Fruit fly (Drosophila melanogaster) whole organism, embryonic: ENCODE results near the gene CG13894.

ENCODE experiments used
- Blimp-1 ChIP-seq: fragments of 200-800 bp; sonication (Bioruptor generic); optimal IDR thresholded peaks from 3 replicates; lab custom pipeline; 2018; ENCODE audit warnings: missing biosample characterization, missing genetic modification characterization, mild to moderate bottlenecking, moderate library complexity, missing genetic modification reagents
- CG10274 ChIP-seq: fragments of 200-800 bp; sonication (Bioruptor generic); optimal IDR thresholded peaks from 3 replicates; lab custom pipeline; 2017; ENCODE audit warnings: missing biosample characterization, mild to moderate bottlenecking, missing genetic modification characterization
- CG11247 ChIP-seq: fragments of 200-800 bp; sonication (Bioruptor generic); IDR thresholded peaks from 2 replicates; pipeline ENCODE4 v1.3.6; 2022; ENCODE audit warnings: missing biosample characterization, missing genetic modification characterization
- CG1233 ChIP-seq: fragments of 200-800 bp; sonication (Bioruptor generic); optimal IDR thresholded peaks from 4 replicates; lab custom pipeline; 2018; ENCODE audit warnings: missing biosample characterization, mild to moderate bottlenecking, missing genetic modification characterization
- CG14965 ChIP-seq: fragments of 200-800 bp; sonication (Bioruptor generic); optimal IDR thresholded peaks from 2 replicates; lab custom pipeline; 2016; ENCODE audit warnings: missing biosample characterization, missing genetic modification characterization, borderline replicate concordance
- CG15601 ChIP-seq: fragments of 200-800 bp; sonication (Bioruptor generic); optimal IDR thresholded peaks from 3 replicates; lab custom pipeline; 2019; ENCODE audit warnings: missing biosample characterization, mild to moderate bottlenecking, missing genetic modification characterization, moderate library complexity
- CG18476 ChIP-seq: fragments of 200-800 bp; sonication (Bioruptor generic); optimal IDR thresholded peaks from 2 replicates; lab custom pipeline; 2016; ENCODE audit warnings: missing biosample characterization, mild to moderate bottlenecking, missing genetic modification characterization
- CG2678 ChIP-seq: fragments of 200-800 bp; sonication (Bioruptor generic); optimal IDR thresholded peaks from 3 replicates; lab custom pipeline; 2019; ENCODE audit warnings: missing biosample characterization, mild to moderate bottlenecking, missing genetic modification characterization, moderate library complexity
- CG2875 ChIP-seq: fragments of 200-800 bp; sonication (Bioruptor generic); optimal IDR thresholded peaks from 2 replicates; lab custom pipeline; 2017; ENCODE audit warnings: missing biosample characterization, mild to moderate bottlenecking, missing genetic modification characterization, missing genetic modification reagents
- CG32772 ChIP-seq: fragments of 200-800 bp; sonication (Bioruptor generic); IDR thresholded peaks from 2 replicates; pipeline ENCODE4 v1.3.6; 2022; ENCODE audit warnings: missing biosample characterization, missing genetic modification characterization
- CG42726 ChIP-seq: fragments of 200-800 bp; sonication (Bioruptor generic); IDR thresholded peaks from 2 replicates; pipeline ENCODE4 v1.3.6; 2022; ENCODE audit warnings: missing biosample characterization, missing genetic modification characterization; ENCODE audit not compliant: partially characterized antibody
- CG4328 ChIP-seq: fragments of 200-800 bp; sonication (Bioruptor generic); optimal IDR thresholded peaks from 3 replicates; lab custom pipeline; 2017; ENCODE audit warnings: missing biosample characterization, missing genetic modification reagents, missing genetic modification characterization
- CG4424 ChIP-seq: fragments of 200-800 bp; sonication (Bioruptor generic); optimal IDR thresholded peaks from 3 replicates; lab custom pipeline; 2016; ENCODE audit warnings: missing biosample characterization, missing genetic modification characterization
- CG4617 ChIP-seq: fragments of 200-800 bp; sonication (Bioruptor generic); optimal IDR thresholded peaks from 3 replicates; lab custom pipeline; 2016; ENCODE audit warnings: missing biosample characterization, missing genetic modification characterization, borderline replicate concordance
- CG4820 ChIP-seq: fragments of 200-800 bp; sonication (Bioruptor generic); optimal IDR thresholded peaks from 3 replicates; lab custom pipeline; 2016; ENCODE audit warnings: missing biosample characterization, missing genetic modification characterization
- CG5245 ChIP-seq: fragments of 200-800 bp; sonication (Bioruptor generic); optimal IDR thresholded peaks from 3 replicates; lab custom pipeline; 2016; ENCODE audit warnings: missing biosample characterization, missing genetic modification characterization
- CG6854 ChIP-seq: fragments of 200-800 bp; sonication (Bioruptor generic); optimal IDR thresholded peaks from 3 replicates; lab custom pipeline; 2017; ENCODE audit warnings: missing biosample characterization, mild to moderate bottlenecking, missing genetic modification characterization
- CG7271 ChIP-seq: fragments of 200-800 bp; sonication (Bioruptor generic); optimal IDR thresholded peaks from 2 replicates; lab custom pipeline; 2018; ENCODE audit warnings: missing biosample characterization, mild to moderate bottlenecking, missing genetic modification characterization, moderate library complexity
- CG7357 ChIP-seq: fragments of 200-800 bp; sonication (Bioruptor generic); IDR thresholded peaks from 3 replicates; pipeline ENCODE4 v1.3.6; 2022; ENCODE audit warnings: missing biosample characterization, missing genetic modification characterization
- CG7987 ChIP-seq: fragments of 200-800 bp; sonication (Bioruptor generic); optimal IDR thresholded peaks from 2 replicates; lab custom pipeline; 2018; ENCODE audit warnings: missing biosample characterization, mild to moderate bottlenecking, missing genetic modification characterization, moderate library complexity
- CG8290 ChIP-seq, 3 experiments: fragments of 200-800 bp; sonication (Bioruptor generic); optimal IDR thresholded peaks; 2 replicates each; lab custom pipeline; 2016 to 2019; ENCODE audit warnings: missing biosample characterization in 3 of 3, missing genetic modification characterization in 3 of 3, mild to moderate bottlenecking in 2 of 3, moderate library complexity in 1 of 3
- CG9437 ChIP-seq: fragments of 200-800 bp; sonication (Bioruptor generic); optimal IDR thresholded peaks from 2 replicates; lab custom pipeline; 2018; ENCODE audit warnings: missing biosample characterization, mild to moderate bottlenecking, missing genetic modification characterization
- CkIIα-i1 ChIP-seq: fragments of 200-800 bp; sonication (Bioruptor generic); IDR thresholded peaks from 2 replicates; pipeline ENCODE4 v1.3.6; 2022; ENCODE audit warnings: missing biosample characterization, missing genetic modification characterization
- Deaf1 ChIP-seq: fragments of 200-800 bp; optimal IDR thresholded peaks from 3 replicates; lab custom pipeline; 2019; ENCODE audit warnings: missing biosample characterization, mild to moderate bottlenecking, missing genetic modification characterization, moderate library complexity
- Dip3 ChIP-seq: fragments of 200-800 bp; sonication (Bioruptor generic); optimal IDR thresholded peaks from 3 replicates; lab custom pipeline; 2016; ENCODE audit warnings: missing biosample characterization, missing genetic modification characterization
- Dll ChIP-seq: fragments of 200-800 bp; sonication (Bioruptor generic); IDR thresholded peaks from 4 replicates; pipeline ENCODE4 v1.3.6; 2022; ENCODE audit warnings: missing biosample characterization, missing genetic modification characterization; ENCODE audit not compliant: partially characterized antibody
- Elba2 ChIP-seq: fragments of 200-800 bp; sonication (Bioruptor generic); optimal IDR thresholded peaks from 3 replicates; lab custom pipeline; 2016; ENCODE audit warnings: missing biosample characterization, missing genetic modification characterization
- HLH4C ChIP-seq: fragments of 200-800 bp; sonication (Bioruptor generic); IDR thresholded peaks from 3 replicates; pipeline ENCODE4 v1.3.6; 2022; ENCODE audit warnings: missing biosample characterization, missing genetic modification characterization; ENCODE audit not compliant: partially characterized antibody
- Hr78 ChIP-seq, 2 experiments: fragments of 200-800 bp in 1 of 2; fragments of >200 bp in 1 of 2; sonication (Bioruptor generic) in 1 of 2; optimal IDR thresholded peaks; 2 replicates each; lab custom pipeline; 2017 to 2019; ENCODE audit warnings: missing biosample characterization in 2 of 2, missing genetic modification characterization in 2 of 2, mild to moderate bottlenecking in 1 of 2, moderate library complexity in 1 of 2
- Lim3 ChIP-seq: fragments of 200-800 bp; sonication (Bioruptor generic); IDR thresholded peaks from 2 replicates; pipeline ENCODE4 v1.3.6; 2022; ENCODE audit warnings: missing biosample characterization, missing genetic modification characterization
- Lpt ChIP-seq: fragments of >200 bp; optimal IDR thresholded peaks from 2 replicates; lab custom pipeline; 2018; ENCODE audit warnings: missing biosample characterization, missing genetic modification characterization
- MESR4 ChIP-seq: fragments of 200-800 bp; sonication (Bioruptor generic); optimal IDR thresholded peaks from 2 replicates; lab custom pipeline; 2018; ENCODE audit warnings: missing biosample characterization, mild to moderate bottlenecking, missing genetic modification characterization, moderate library complexity
- Pdp1 ChIP-seq, 2 experiments: fragments of 200-800 bp; sonication (Bioruptor generic); optimal IDR thresholded peaks; 3 replicates each; lab custom pipeline; 2016; ENCODE audit warnings: missing biosample characterization in 2 of 2, missing genetic modification characterization in 2 of 2, mild to moderate bottlenecking in 1 of 2, moderate library complexity in 1 of 2
- Sox100B ChIP-seq: fragments of 200-800 bp; sonication (Bioruptor generic); optimal IDR thresholded peaks from 3 replicates; lab custom pipeline; 2018; ENCODE audit warnings: missing biosample characterization, mild to moderate bottlenecking, missing genetic modification characterization
- caup ChIP-seq: fragments of 200-800 bp; sonication (Bioruptor generic); optimal IDR thresholded peaks from 3 replicates; lab custom pipeline; 2017; ENCODE audit warnings: missing biosample characterization, mild to moderate bottlenecking, missing genetic modification characterization, moderate library complexity; ENCODE audit not compliant: severe bottlenecking
- dan ChIP-seq: fragments of 200-800 bp; sonication (Bioruptor generic); IDR thresholded peaks from 2 replicates; pipeline ENCODE4 v1.3.6; 2022; ENCODE audit warnings: missing biosample characterization, missing genetic modification characterization
- ewg ChIP-seq: fragments of 200-800 bp; sonication (Bioruptor generic); optimal IDR thresholded peaks from 3 replicates; lab custom pipeline; 2017; ENCODE audit warnings: mild to moderate bottlenecking, missing biosample characterization, missing genetic modification reagents, missing genetic modification characterization
- exex ChIP-seq: fragments of 200-800 bp; sonication (Bioruptor generic); optimal IDR thresholded peaks from 4 replicates; lab custom pipeline; 2018; ENCODE audit warnings: missing biosample characterization, mild to moderate bottlenecking, missing genetic modification characterization, moderate library complexity
- ham ChIP-seq: fragments of 200-800 bp; sonication (Bioruptor generic); IDR thresholded peaks from 2 replicates; pipeline ENCODE4 v1.3.6; 2022; ENCODE audit warnings: missing biosample characterization, missing genetic modification characterization
- jigr1 ChIP-seq: fragments of 200-800 bp; sonication (Bioruptor generic); IDR thresholded peaks from 3 replicates; pipeline ENCODE4 v1.3.6; 2022; ENCODE audit warnings: missing biosample characterization, missing genetic modification characterization
- kah ChIP-seq: fragments of 200-800 bp; sonication (Bioruptor generic); optimal IDR thresholded peaks from 2 replicates; lab custom pipeline; 2018; ENCODE audit warnings: missing biosample characterization, mild to moderate bottlenecking, missing genetic modification characterization
- lbe ChIP-seq: fragments of 200-800 bp; sonication (Bioruptor generic); optimal IDR thresholded peaks from 2 replicates; lab custom pipeline; 2016; ENCODE audit warnings: missing biosample characterization, mild to moderate bottlenecking, missing genetic modification characterization
- lola ChIP-seq, 3 experiments: fragments of >200 bp in 2 of 3; fragments of 200-800 bp in 1 of 3; sonication (Bioruptor generic) in 1 of 3; optimal IDR thresholded peaks; 2 replicates each; lab custom pipeline; 2017 to 2019; ENCODE audit warnings: missing biosample characterization in 3 of 3, missing genetic modification characterization in 3 of 3, mild to moderate bottlenecking in 1 of 3, moderate library complexity in 1 of 3
- prd ChIP-seq, 3 experiments: fragments of >200 bp in 2 of 3; fragments of 200-800 bp in 1 of 3; sonication (Bioruptor generic) in 1 of 3; optimal IDR thresholded peaks in 2 of 3; IDR thresholded peaks in 1 of 3; 2 replicates in 2 of 3; 3 replicates in 1 of 3; pipeline versions ENCODE4 v1.3.6 to Lab custom; 2017 to 2022; ENCODE audit warnings: missing biosample characterization in 1 of 3, missing genetic modification characterization in 1 of 3
- row ChIP-seq: fragments of 200-800 bp; sonication (Bioruptor generic); IDR thresholded peaks from 3 replicates; pipeline ENCODE4 v1.3.6; 2022; ENCODE audit warnings: missing biosample characterization, missing genetic modification characterization
- salm ChIP-seq: fragments of 200-800 bp; sonication (Bioruptor generic); optimal IDR thresholded peaks from 2 replicates; lab custom pipeline; 2018; ENCODE audit warnings: missing biosample characterization, mild to moderate bottlenecking, missing genetic modification characterization
- slp2 ChIP-seq: fragments of 200-800 bp; sonication (Bioruptor generic); optimal IDR thresholded peaks from 2 replicates; lab custom pipeline; 2016; ENCODE audit warnings: missing biosample characterization, missing genetic modification characterization
- sna ChIP-seq: fragments of 200-800 bp; sonication (Bioruptor generic); IDR thresholded peaks from 2 replicates; pipeline ENCODE4 v1.3.6; 2022; ENCODE audit warnings: missing biosample characterization, missing genetic modification characterization; ENCODE audit not compliant: partially characterized antibody

Gene CG13894

dm6 chr3L:721026-721425 is 22.1 kb upstream of the CG13894 start (continued):
- no peak for TF ChIP-seq MESR4 (GFP tag; lab: Kevin White, UChicago)
- TF ChIP-seq CG4424 (GFP tag; lab: Kevin White, UChicago), result peak; percentile 30
- peak; percentile 36 for TF ChIP-seq Blimp-1 (GFP tag; lab: Kevin White, UChicago)
- TF ChIP-seq Dip3, result no peak
- peak; percentile 26 for TF ChIP-seq CG2678
- peak in 1 of 2 experiments; percentile 58 for TF ChIP-seq Pdp1 (GFP tag; optimal IDR thresholded peaks at IDR 0.05; lab: Kevin White, UChicago)
- no peak for TF ChIP-seq exex (tag; lab: Kevin White, UChicago)
- no peak for TF ChIP-seq CG1233 (GFP tag; lab: Kevin White, UChicago)
- TF ChIP-seq slp2 (GFP tag; lab: Kevin White, UChicago), result peak; percentile 19
- TF ChIP-seq CG7357, result no peak
- no peak for TF ChIP-seq Lpt (GFP tag; lab: Kevin White, UChicago)
- TF ChIP-seq CG7271 (tag; lab: Kevin White, UChicago), result no peak
- TF ChIP-seq CG4617 (GFP tag; lab: Kevin White, UChicago), result no peak
- TF ChIP-seq CkIIα-i1, result no peak
- TF ChIP-seq caup, result no peak
- TF ChIP-seq CG15601 (tag; lab: Kevin White, UChicago), result peak; percentile 28
- no peak for TF ChIP-seq HLH4C (GFP tag; lab: Robert Waterston, UW)
- no peak for TF ChIP-seq jigr1 (GFP tag; lab: Robert Waterston, UW)
- no peak for TF ChIP-seq ham (GFP tag; lab: Robert Waterston, UW)
- TF ChIP-seq CG9437 (GFP tag; lab: Kevin White, UChicago), result no peak
- TF ChIP-seq lola (GFP tag; optimal IDR thresholded peaks at IDR 0.05; lab: Kevin White, UChicago), result peak in 1 of 3 experiments; percentile 54
- no peak for TF ChIP-seq sna (GFP tag; lab: Robert Waterston, UW)
- no peak for TF ChIP-seq CG6854 (GFP tag; lab: Kevin White, UChicago)
- no peak for TF ChIP-seq CG7987 (GFP tag; lab: Kevin White, UChicago)
- TF ChIP-seq lbe (GFP tag; lab: Kevin White, UChicago), result no peak
- TF ChIP-seq CG5245 (GFP tag; lab: Kevin White, UChicago), result no peak
- TF ChIP-seq CG10274, result no peak
- peak; percentile 54 for TF ChIP-seq kah
- peak; percentile 22 for TF ChIP-seq CG11247 (GFP tag; lab: Robert Waterston, UW)
- no peak for TF ChIP-seq CG42726
- no peak for TF ChIP-seq Lim3 (GFP tag; lab: Robert Waterston, UW)
- no peak for TF ChIP-seq Deaf1 (tag; lab: Kevin White, UChicago)
- TF ChIP-seq CG18476 (GFP tag; lab: Kevin White, UChicago), result no peak
- TF ChIP-seq ewg (GFP tag; lab: Kevin White, UChicago), result no peak
- TF ChIP-seq Dll, result no peak
- TF ChIP-seq CG4820 (GFP tag; lab: Kevin White, UChicago), result no peak
- no peak for TF ChIP-seq CG4328 (GFP tag; lab: Kevin White, UChicago)
- TF ChIP-seq Sox100B, result no peak
- peak; percentile 53; the same call in 2 of the 3 replicates for TF ChIP-seq row (GFP tag; lab: Robert Waterston, UW)
- TF ChIP-seq Elba2 (GFP tag; lab: Kevin White, UChicago), result no peak
- TF ChIP-seq Hr78 (GFP tag; optimal IDR thresholded peaks at IDR 0.05; lab: Kevin White, UChicago), result no peak
- no peak for TF ChIP-seq salm (tag; lab: Kevin White, UChicago)
- TF ChIP-seq CG32772 (GFP tag; lab: Robert Waterston, UW), result peak; percentile 28
- peak; percentile 62 for TF ChIP-seq CG2875 (GFP tag; lab: Kevin White, UChicago)
- no peak for TF ChIP-seq prd (optimal IDR thresholded peaks at IDR 0.05; lab: Kevin White, UChicago)
- peak; percentile 33; the same call in 1 of the 3 replicates for TF ChIP-seq prd (GFP tag; IDR thresholded peaks at IDR 0.05; lab: Robert Waterston, UW)
- no peak for TF ChIP-seq dan (GFP tag; lab: Robert Waterston, UW)
- no peak for TF ChIP-seq CG14965 (GFP tag; lab: Kevin White, UChicago)
- TF ChIP-seq CG8290 (GFP tag; optimal IDR thresholded peaks at IDR 0.05; lab: Kevin White, UChicago), result peak; percentile 6
- TF ChIP-seq CG8290 (tag; optimal IDR thresholded peaks at IDR 0.05; lab: Kevin White, UChicago), result no peak
